Worm (Caenorhabditis elegans) whole organism, L2 larva: ENCODE measurements around the gene sre-34.

Experiments
- R02D3.7 ChIP-seq: fragments of 150-350 bp; optimal IDR thresholded peaks from 2 replicates; lab custom pipeline; 2014; ENCODE audit warnings: missing biosample characterization, missing genetic modification characterization
- ama-1 ChIP-seq: fragments of 150-350 bp; optimal IDR thresholded peaks from 2 replicates; lab custom pipeline; 2018; ENCODE audit warnings: inconsistent platforms
- lin-39 ChIP-seq: fragments of 150-350 bp; optimal IDR thresholded peaks from 2 replicates; lab custom pipeline; 2014; ENCODE audit warnings: missing biosample characterization, missing genetic modification reagents, missing genetic modification characterization
- nhr-237 ChIP-seq: fragments of 150-350 bp; optimal IDR thresholded peaks from 2 replicates; lab custom pipeline; 2014; ENCODE audit warnings: missing biosample characterization, missing genetic modification characterization
- nhr-6 ChIP-seq: fragments of 150-350 bp; optimal IDR thresholded peaks from 2 replicates; lab custom pipeline; 2014; ENCODE audit warnings: missing biosample characterization, missing genetic modification characterization
- peb-1 ChIP-seq: fragments of 150-350 bp; optimal IDR thresholded peaks from 2 replicates; lab custom pipeline; 2014; ENCODE audit warnings: missing biosample characterization, missing genetic modification characterization
- snpc-4 ChIP-seq: fragments of 150-350 bp; optimal IDR thresholded peaks from 2 replicates; lab custom pipeline; 2014; ENCODE audit warnings: missing biosample characterization, missing genetic modification characterization
- unc-62 ChIP-seq: fragments of 150-350 bp; optimal IDR thresholded peaks from 2 replicates; lab custom pipeline; 2014; ENCODE audit warnings: missing biosample characterization, missing genetic modification reagents, missing genetic modification characterization
- ztf-1 ChIP-seq: fragments of 200-800 bp; sonication (Bioruptor generic); conservative IDR thresholded peaks from 2 replicates; pipeline ENCODE4 v1.3.6; 2022; ENCODE audit warnings: missing genetic modification characterization, missing compliant biosample characterization

DNA sequence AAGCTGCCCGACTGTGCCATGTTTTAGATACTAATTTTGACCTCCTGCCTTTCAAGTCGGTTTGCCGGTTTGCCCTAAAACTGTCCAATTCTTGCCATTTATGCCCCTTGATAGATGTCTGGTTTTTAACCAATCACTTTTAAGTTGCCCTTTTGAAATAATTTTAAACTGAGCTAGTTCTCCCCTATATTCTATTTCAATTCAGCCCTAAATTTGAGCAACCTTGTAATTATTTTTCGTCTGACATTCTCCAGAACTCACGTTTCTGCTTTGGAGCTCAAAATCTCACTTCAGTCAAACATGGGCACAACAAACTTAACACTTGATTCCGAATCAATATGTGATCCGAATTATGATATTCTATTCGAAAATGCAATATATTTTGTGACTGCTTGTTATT lies 23.5 kb downstream of the sre-34 start, which contains the start of gene srg-17:
- no peak for TF ChIP-seq ama-1 (lab: Kevin White, UChicago)
- no peak for TF ChIP-seq peb-1 (tag; lab: Kevin White, UChicago)
- TF ChIP-seq unc-62 (GFP tag; lab: Kevin White, UChicago) = no peak
- TF ChIP-seq R02D3.7 (tag; lab: Kevin White, UChicago) = no peak
- no peak for TF ChIP-seq snpc-4 (tag; lab: Kevin White, UChicago)
- TF ChIP-seq lin-39 (tag; lab: Kevin White, UChicago) = no peak
- TF ChIP-seq nhr-6 = no peak
- no peak for TF ChIP-seq nhr-237 (tag; lab: Kevin White, UChicago)
- no peak for TF ChIP-seq ztf-1 (GFP tag; lab: Robert Waterston, UW)
